Worm (Caenorhabditis elegans) whole organism, L2 larva: Measurements from ENCODE around the gene gei-6.

Experiments used
- ama-1 ChIP-seq: fragments of 150-350 bp; optimal IDR thresholded peaks from 2 replicates; lab custom pipeline; 2018; ENCODE audit warnings: inconsistent platforms
- blmp-1 ChIP-seq: sonication (generic microtip); optimal IDR thresholded peaks from 2 replicates; lab custom pipeline; 2017; ENCODE audit warnings: missing genetic modification characterization, mild to moderate bottlenecking, missing compliant biosample characterization, antibody characterized with exemption, moderate library complexity; ENCODE audit not compliant: insufficient read depth
- fos-1 ChIP-seq: fragments of 150-350 bp; optimal IDR thresholded peaks from 2 replicates; lab custom pipeline; 2014; ENCODE audit warnings: missing biosample characterization, missing genetic modification characterization
- mab-5 ChIP-seq: fragments of 150-350 bp; optimal IDR thresholded peaks from 2 replicates; lab custom pipeline; 2014; ENCODE audit warnings: missing biosample characterization, missing genetic modification characterization
- nhr-11 ChIP-seq: fragments of 150-350 bp; optimal IDR thresholded peaks from 2 replicates; lab custom pipeline; 2014; ENCODE audit warnings: missing biosample characterization, missing genetic modification characterization
- nhr-21 ChIP-seq: fragments of 150-350 bp; optimal IDR thresholded peaks from 2 replicates; lab custom pipeline; 2014; ENCODE audit warnings: missing biosample characterization, missing genetic modification characterization
- nhr-237 ChIP-seq: fragments of 150-350 bp; optimal IDR thresholded peaks from 2 replicates; lab custom pipeline; 2014; ENCODE audit warnings: missing biosample characterization, missing genetic modification characterization
- nhr-77 ChIP-seq: fragments of 150-350 bp; optimal IDR thresholded peaks from 2 replicates; lab custom pipeline; 2014; ENCODE audit warnings: missing biosample characterization, missing genetic modification characterization
- peb-1 ChIP-seq: fragments of 150-350 bp; optimal IDR thresholded peaks from 2 replicates; lab custom pipeline; 2014; ENCODE audit warnings: missing biosample characterization, missing genetic modification characterization
- skn-1 ChIP-seq: sonication (generic microtip); optimal IDR thresholded peaks from 2 replicates; lab custom pipeline; 2017; ENCODE audit warnings: missing biosample characterization, missing genetic modification characterization
- sma-9 ChIP-seq, 2 experiments: fragments of 150-350 bp in 1 of 2; sonication (generic microtip) in 1 of 2; optimal IDR thresholded peaks; 2 replicates each; lab custom pipeline; 2014 to 2016; ENCODE audit warnings: missing genetic modification characterization in 2 of 2, mild to moderate bottlenecking in 1 of 2, missing biosample characterization in 1 of 2, missing compliant biosample characterization in 1 of 2, missing genetic modification reagents in 1 of 2, moderate library complexity in 1 of 2
- unc-39 ChIP-seq: fragments of 150-350 bp; optimal IDR thresholded peaks from 2 replicates; lab custom pipeline; 2014; ENCODE audit warnings: missing biosample characterization, missing genetic modification characterization
- unc-62 ChIP-seq: fragments of 150-350 bp; optimal IDR thresholded peaks from 2 replicates; lab custom pipeline; 2014; ENCODE audit warnings: missing biosample characterization, missing genetic modification reagents, missing genetic modification characterization

ce11 chrV:7194818-7195217 is 35.8 kb downstream of the gei-6 start:
- no peak for TF ChIP-seq nhr-237 (tag; lab: Kevin White, UChicago)
- TF ChIP-seq unc-39 (tag; lab: Kevin White, UChicago): no peak
- TF ChIP-seq ama-1: no peak
- TF ChIP-seq unc-62 (GFP tag; lab: Kevin White, UChicago): no peak
- no peak for TF ChIP-seq nhr-77 (tag; lab: Kevin White, UChicago)
- TF ChIP-seq peb-1 (tag; lab: Kevin White, UChicago): no peak
- TF ChIP-seq fos-1: no peak
- TF ChIP-seq skn-1 (tag; lab: Kevin White, UChicago): no peak
- TF ChIP-seq nhr-21: no peak
- no peak for TF ChIP-seq mab-5
- no peak for TF ChIP-seq sma-9 (GFP tag; optimal IDR thresholded peaks at IDR 0.05; lab: Kevin White, UChicago)
- no peak for TF ChIP-seq sma-9 (tag; optimal IDR thresholded peaks at IDR 0.05; lab: Kevin White, UChicago)
- no peak for TF ChIP-seq blmp-1 (tag; lab: Kevin White, UChicago)
- TF ChIP-seq nhr-11 (tag; lab: Kevin White, UChicago): no peak
